Worm (Caenorhabditis elegans) whole organism, midembryonic: ENCODE measurements around the gene sdz-7.

Experiments
- T22C8.4 ChIP-seq: fragments of 200-800 bp; sonication (Bioruptor generic); IDR thresholded peaks from 2 replicates; pipeline ENCODE4 v1.3.6; 2022; ENCODE audit warnings: missing genetic modification characterization, missing compliant biosample characterization
- flt-1 ChIP-seq: fragments of 200-800 bp; sonication (Bioruptor generic); IDR thresholded peaks from 2 replicates; pipeline ENCODE4 v1.3.6; 2022; ENCODE audit warnings: missing genetic modification characterization, missing compliant biosample characterization
- klf-2 ChIP-seq: fragments of 200-800 bp; sonication (Bioruptor generic); conservative IDR thresholded peaks from 2 replicates; pipeline ENCODE4 v1.3.6; 2022; ENCODE audit warnings: missing genetic modification reagents, missing genetic modification characterization, missing compliant biosample characterization
- med-1 ChIP-seq: sonication (generic microtip); optimal IDR thresholded peaks from 2 replicates; lab custom pipeline; 2017; ENCODE audit warnings: missing genetic modification characterization, mild to moderate bottlenecking, missing compliant biosample characterization, antibody characterized with exemption, missing genetic modification reagents; ENCODE audit not compliant: insufficient read depth
- ref-1 ChIP-seq: fragments of 200-800 bp; sonication (Bioruptor generic); conservative IDR thresholded peaks from 2 replicates; pipeline ENCODE4 v1.3.6; 2022; ENCODE audit warnings: missing genetic modification reagents, missing genetic modification characterization, missing compliant biosample characterization
- tab-1 ChIP-seq: fragments of 200-800 bp; sonication (Bioruptor generic); IDR thresholded peaks from 2 replicates; pipeline ENCODE4 v1.3.6; 2022; ENCODE audit warnings: missing genetic modification characterization, missing compliant biosample characterization
- ztf-23 ChIP-seq: fragments of 200-800 bp; sonication (Bioruptor generic); IDR thresholded peaks from 2 replicates; pipeline ENCODE4 v1.3.6; 2022; ENCODE audit warnings: missing genetic modification reagents, missing genetic modification characterization, missing compliant biosample characterization

DNA sequence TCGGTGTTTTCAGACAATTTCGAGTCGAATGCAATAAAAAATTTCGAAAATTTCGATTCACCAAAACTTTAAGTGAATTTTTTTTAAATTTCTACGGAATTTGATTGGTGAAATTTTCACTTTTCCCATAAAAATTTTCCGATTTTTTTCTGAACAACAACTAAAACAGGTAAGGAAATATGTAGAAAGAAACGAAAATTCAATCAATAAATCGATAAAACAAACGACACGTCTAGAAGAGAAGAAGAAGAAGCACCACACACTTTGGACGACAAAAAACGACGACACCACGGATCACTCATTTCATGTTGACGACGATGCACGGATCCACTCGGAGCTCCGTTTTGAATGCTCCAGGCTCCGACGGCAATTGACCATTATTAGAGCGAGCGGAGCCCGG is 44.9 kb upstream of the sdz-7 start:
- no peak for TF ChIP-seq ztf-23
- no peak for TF ChIP-seq med-1 (GFP tag; lab: Kevin White, UChicago)
- no peak for TF ChIP-seq flt-1
- TF ChIP-seq klf-2 (GFP tag; lab: Robert Waterston, UW): no peak
- TF ChIP-seq T22C8.4 (GFP tag; lab: Robert Waterston, UW): no peak
- no peak for TF ChIP-seq tab-1 (GFP tag; lab: Robert Waterston, UW)
- no peak for TF ChIP-seq ref-1
